Fruit fly (Drosophila melanogaster): ENCODE measurements around the gene CG31735.

DNA sequence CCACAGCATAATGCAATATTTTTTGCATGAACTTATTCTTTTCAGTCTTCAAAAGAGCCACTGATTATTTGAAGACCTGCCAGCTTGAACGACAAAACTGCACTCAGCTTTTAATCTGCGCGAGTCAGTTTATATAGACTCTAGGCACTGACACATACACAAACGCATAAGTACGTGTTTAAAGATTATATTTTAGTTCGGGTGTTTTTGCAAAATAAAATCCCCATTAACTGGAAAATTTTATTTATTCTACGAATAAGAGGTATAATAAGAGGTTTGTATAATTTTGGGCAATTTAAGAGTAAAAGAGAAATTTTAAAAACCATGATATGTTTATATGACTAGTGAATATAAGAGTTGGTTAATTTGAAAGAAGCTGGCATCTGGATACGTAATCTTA is 1.5 kb upstream of the CG31735 start, which contains the start of gene Tep1:
- TF ChIP-seq foxo (GFP tag; optimal IDR thresholded peaks at IDR 0.05): no peak
- no peak for TF ChIP-seq Hr83 (GFP tag; optimal IDR thresholded peaks at IDR 0.05; ENCODE audit: poor library complexity, severe bottlenecking)
- TF ChIP-seq h (GFP tag; optimal IDR thresholded peaks at IDR 0.05): no peak
- TF ChIP-seq woc (GFP tag; optimal IDR thresholded peaks at IDR 0.05): no peak
- TF ChIP-seq Sp1 (GFP tag; optimal IDR thresholded peaks at IDR 0.05): no peak
- TF ChIP-seq Abd-B (GFP tag; optimal IDR thresholded peaks at IDR 0.05): no peak
- TF ChIP-seq psq (GFP tag; optimal IDR thresholded peaks at IDR 0.05): no peak
- TF ChIP-seq jim (GFP tag; optimal IDR thresholded peaks at IDR 0.05): no peak
- TF ChIP-seq br (GFP tag; optimal IDR thresholded peaks at IDR 0.05): no peak
- TF ChIP-seq GATAd (GFP tag; optimal IDR thresholded peaks at IDR 0.05): no peak
- no peak for TF ChIP-seq Myc (optimal IDR thresholded peaks at IDR 0.05)
- TF ChIP-seq fru (GFP tag; optimal IDR thresholded peaks at IDR 0.05): no peak
- no peak for TF ChIP-seq ey (GFP tag; optimal IDR thresholded peaks at IDR 0.05)
